Fruit fly (Drosophila melanogaster): ENCODE measurements around the gene CG2767.
A peak's percentile ranks its signal among the peaks of the same experiment; 100 is the strongest.

The CG2767 gene

dm6 chr3R:7967347-7967746 lies 40.6 kb downstream of the CG2767 start, which contains the start of gene dsx:
dsx (minus strand) TSS chr3R:7967408.
- TF ChIP-seq Dif (GFP tag; optimal IDR thresholded peaks at IDR 0.05; ENCODE audit: partially characterized antibody) (no peak), pan (optimal IDR thresholded peaks at IDR 0.05) (no peak), GATAd (GFP tag; optimal IDR thresholded peaks at IDR 0.05) (no peak), tai (GFP tag; optimal IDR thresholded peaks at IDR 0.05) (no peak), Myc (optimal IDR thresholded peaks at IDR 0.05) (no peak), dmrt93B (GFP tag; optimal IDR thresholded peaks at IDR 0.05) (peak; percentile 40), Dfd (GFP tag; optimal IDR thresholded peaks at IDR 0.05) (no peak), Vsx2 (GFP tag; optimal IDR thresholded peaks at IDR 0.05; ENCODE audit: partially characterized antibody) (no peak), jim (GFP tag; optimal IDR thresholded peaks at IDR 0.05) (no peak), Mio (GFP tag; optimal IDR thresholded peaks at IDR 0.05) (no peak), CG9705 (GFP tag; optimal IDR thresholded peaks at IDR 0.05) (peak; percentile 31), h (GFP tag; optimal IDR thresholded peaks at IDR 0.05) (no peak), Hr78 (GFP tag; optimal IDR thresholded peaks at IDR 0.05) (no peak), woc (GFP tag; optimal IDR thresholded peaks at IDR 0.05) (peak; percentile 60), sage (GFP tag; optimal IDR thresholded peaks at IDR 0.05) (no peak), sv (GFP tag; optimal IDR thresholded peaks at IDR 0.05) (no peak), Hr83 (GFP tag; optimal IDR thresholded peaks at IDR 0.05; ENCODE audit: poor library complexity, severe bottlenecking) (no peak), brk (GFP tag; optimal IDR thresholded peaks at IDR 0.05) (no peak), dl (GFP tag; optimal IDR thresholded peaks at IDR 0.05; ENCODE audit: insufficient read depth in 1 of 2, partially characterized antibody in 2 of 2) (no peak), dsf (GFP tag; optimal IDR thresholded peaks at IDR 0.05; ENCODE audit: borderline replicate concordance) (no peak), fru (GFP tag; optimal IDR thresholded peaks at IDR 0.05) (no peak), OdsH (GFP tag; optimal IDR thresholded peaks at IDR 0.05) (no peak), Sp1 (GFP tag; optimal IDR thresholded peaks at IDR 0.05) (no peak), psq (GFP tag; optimal IDR thresholded peaks at IDR 0.05) (peak; percentile 24), Hnf4 (GFP tag; optimal IDR thresholded peaks at IDR 0.05) (no peak)

DNA sequence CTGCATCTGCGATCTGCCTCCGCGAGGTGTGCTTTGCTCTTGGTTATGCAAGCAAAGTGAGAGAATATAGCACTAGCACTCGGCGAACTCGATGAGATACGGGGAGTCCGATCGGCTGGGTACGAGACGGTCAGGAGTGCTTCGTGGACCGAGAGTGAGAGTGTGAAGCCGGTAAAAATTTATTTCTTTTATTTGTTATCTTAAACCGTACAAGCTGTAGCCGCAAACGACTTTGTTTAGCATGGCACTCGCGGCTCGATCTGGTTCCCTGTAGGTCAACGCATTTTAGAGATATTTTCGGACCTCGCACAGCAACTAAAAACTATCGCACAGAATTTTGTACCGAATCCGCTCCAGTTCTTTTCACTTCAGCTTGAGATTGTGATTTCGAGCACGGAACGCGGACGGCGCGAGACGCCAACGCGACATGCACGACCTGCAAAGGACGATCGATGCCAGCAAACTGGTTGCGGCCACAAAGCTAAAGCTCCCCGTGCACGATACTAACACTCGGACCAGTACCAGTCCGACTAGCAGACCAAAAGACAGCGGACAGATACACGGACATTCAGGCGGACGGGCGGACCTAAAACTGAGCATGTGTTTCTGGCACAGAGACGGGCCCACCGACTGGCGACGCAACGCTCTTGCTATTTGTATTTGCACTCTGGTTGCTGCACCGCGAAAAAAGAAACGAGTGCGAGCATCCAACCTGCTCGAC lies 41.2 kb downstream of the CG2767 start:
- TF ChIP-seq brk (GFP tag; optimal IDR thresholded peaks at IDR 0.05) (no peak), psq (GFP tag; optimal IDR thresholded peaks at IDR 0.05) (no peak), h (GFP tag; optimal IDR thresholded peaks at IDR 0.05) (no peak), Dif (GFP tag; optimal IDR thresholded peaks at IDR 0.05; ENCODE audit: partially characterized antibody) (peak; percentile 77), Vsx2 (GFP tag; optimal IDR thresholded peaks at IDR 0.05; ENCODE audit: partially characterized antibody) (peak; percentile 62), dl (GFP tag; optimal IDR thresholded peaks at IDR 0.05; ENCODE audit: insufficient read depth in 1 of 2, partially characterized antibody in 2 of 2) (peak in 1 of 2 experiments; percentile 13), lola (GFP tag; optimal IDR thresholded peaks at IDR 0.05) (no peak), Dfd (GFP tag; optimal IDR thresholded peaks at IDR 0.05) (no peak)

DNA sequence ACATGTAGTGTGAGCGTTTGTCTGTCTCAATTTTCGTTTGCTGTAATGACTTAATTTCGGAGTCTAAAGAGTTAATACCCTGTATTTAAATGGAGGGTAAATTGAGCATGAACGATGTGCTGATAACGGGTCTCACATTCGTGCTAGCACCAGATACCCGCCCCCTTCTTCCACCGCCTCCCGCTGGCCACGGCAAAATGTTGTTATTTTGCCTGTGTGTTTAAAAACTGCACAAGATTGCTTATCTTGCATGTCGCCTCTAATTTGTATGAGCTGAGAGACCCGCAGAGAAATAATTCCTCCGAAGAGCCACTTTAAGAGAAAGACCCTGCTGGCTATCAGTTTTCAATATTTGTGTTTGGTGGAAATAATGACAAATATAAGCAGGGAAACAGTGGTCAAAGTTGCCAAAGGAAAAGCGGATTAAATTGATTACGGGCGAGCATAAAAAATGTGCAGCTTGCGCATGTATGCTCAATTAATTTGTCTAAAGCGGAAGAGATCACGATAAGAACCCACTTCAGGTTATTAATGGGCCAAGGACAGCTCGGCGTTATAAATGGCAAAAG lies 43.1 kb downstream of the CG2767 start:
- TF ChIP-seq pan (optimal IDR thresholded peaks at IDR 0.05) (no peak), br (GFP tag; optimal IDR thresholded peaks at IDR 0.05) (peak; percentile 29), Dif (GFP tag; optimal IDR thresholded peaks at IDR 0.05; ENCODE audit: partially characterized antibody) (peak; percentile 60), psq (GFP tag; optimal IDR thresholded peaks at IDR 0.05) (peak; percentile 33), fru (GFP tag; optimal IDR thresholded peaks at IDR 0.05) (peak; percentile 23)

dm6 chr3R:7963495-7964132 lies 44.3 kb downstream of the CG2767 start:
- TF ChIP-seq fru (GFP tag; optimal IDR thresholded peaks at IDR 0.05) (no peak), Sp1 (GFP tag; optimal IDR thresholded peaks at IDR 0.05) (no peak), lola (GFP tag; optimal IDR thresholded peaks at IDR 0.05) (no peak), ey (GFP tag; optimal IDR thresholded peaks at IDR 0.05) (no peak), Mio (GFP tag; optimal IDR thresholded peaks at IDR 0.05) (no peak), Dif (GFP tag; optimal IDR thresholded peaks at IDR 0.05; ENCODE audit: partially characterized antibody) (peak; percentile 8), Dfd (GFP tag; optimal IDR thresholded peaks at IDR 0.05) (no peak), psq (GFP tag; optimal IDR thresholded peaks at IDR 0.05) (no peak), dsf (GFP tag; optimal IDR thresholded peaks at IDR 0.05; ENCODE audit: borderline replicate concordance) (no peak), usp (GFP tag; optimal IDR thresholded peaks at IDR 0.05) (no peak), foxo (GFP tag; optimal IDR thresholded peaks at IDR 0.05) (no peak), HLH106 (tag; optimal IDR thresholded peaks at IDR 0.05) (no peak), CrebA (GFP tag; optimal IDR thresholded peaks at IDR 0.05; ENCODE audit: borderline replicate concordance) (peak; percentile 57), sage (GFP tag; optimal IDR thresholded peaks at IDR 0.05) (no peak), GATAd (GFP tag; optimal IDR thresholded peaks at IDR 0.05) (no peak), Myc (optimal IDR thresholded peaks at IDR 0.05) (no peak), dl (GFP tag; optimal IDR thresholded peaks at IDR 0.05; ENCODE audit: insufficient read depth in 1 of 2, partially characterized antibody in 2 of 2) (peak; percentile 48 to 65), CG32264 (GFP tag; optimal IDR thresholded peaks at IDR 0.05) (no peak), Rel (GFP tag; optimal IDR thresholded peaks at IDR 0.05) (no peak), Rel (tag; optimal IDR thresholded peaks at IDR 0.05) (peak; percentile 34), pan (optimal IDR thresholded peaks at IDR 0.05) (no peak), Abd-B (GFP tag; optimal IDR thresholded peaks at IDR 0.05) (no peak), h (GFP tag; optimal IDR thresholded peaks at IDR 0.05) (no peak), br (GFP tag; optimal IDR thresholded peaks at IDR 0.05) (no peak), dmrt93B (GFP tag; optimal IDR thresholded peaks at IDR 0.05) (no peak), rgr (GFP tag; optimal IDR thresholded peaks at IDR 0.05) (no peak), sv (GFP tag; optimal IDR thresholded peaks at IDR 0.05) (no peak), tai (GFP tag; optimal IDR thresholded peaks at IDR 0.05) (no peak), Hnf4 (GFP tag; optimal IDR thresholded peaks at IDR 0.05) (no peak), Vsx2 (GFP tag; optimal IDR thresholded peaks at IDR 0.05; ENCODE audit: partially characterized antibody) (no peak), jim (GFP tag; optimal IDR thresholded peaks at IDR 0.05) (no peak)

Measured in whole organism, wandering third instar larva.